Fruit fly (Drosophila melanogaster): Measurements from ENCODE around the gene eIF4E1.

Gene eIF4E1

DNA sequence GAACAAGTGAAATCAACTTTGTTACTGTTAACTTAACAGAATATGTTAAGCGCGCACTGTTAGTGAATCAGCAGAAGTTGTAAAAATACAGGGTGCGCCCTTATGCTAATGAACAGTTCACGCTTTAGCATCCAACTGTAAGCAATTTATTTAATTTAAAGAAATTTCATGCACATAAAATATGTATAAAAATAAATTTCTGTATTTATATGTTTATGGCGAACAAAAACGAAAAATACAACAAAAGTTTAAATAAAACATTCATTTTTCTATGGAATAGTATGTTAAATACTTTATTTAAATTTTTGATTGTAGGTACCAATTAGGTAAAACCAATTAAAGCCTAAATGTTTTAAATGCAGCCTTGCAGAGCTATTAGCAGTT is 22.3 kb upstream of the eIF4E1 start (continued):
- no peak for TF ChIP-seq ems (GFP tag; optimal IDR thresholded peaks at IDR 0.05)
- TF ChIP-seq disco-r (GFP tag; optimal IDR thresholded peaks at IDR 0.05), result no peak
- TF ChIP-seq btn (GFP tag; optimal IDR thresholded peaks at IDR 0.05), result no peak
- peak; percentile 52 for TF ChIP-seq Blimp-1 (GFP tag; optimal IDR thresholded peaks at IDR 0.05)
- peak; percentile 80 for TF ChIP-seq CG10366 (GFP tag; IDR thresholded peaks at IDR 0.05)
- no peak for TF ChIP-seq bowl (GFP tag; IDR thresholded peaks at IDR 0.05)
- peak; percentile 65 for TF ChIP-seq gem (tag; optimal IDR thresholded peaks at IDR 0.05)
- peak; percentile 17 for TF ChIP-seq CG4424 (GFP tag; optimal IDR thresholded peaks at IDR 0.05)
- peak; percentile 64 for TF ChIP-seq CG8924 (tag; optimal IDR thresholded peaks at IDR 0.05)
- 0 out of 2 replicates have a peak, but pooled peaks have one; percentile 7 for TF ChIP-seq ranshi (GFP tag; IDR thresholded peaks at IDR 0.05)
- no peak for TF ChIP-seq crol (GFP tag; IDR thresholded peaks at IDR 0.05)
- TF ChIP-seq Sox102F (GFP tag; optimal IDR thresholded peaks at IDR 0.05), result peak; percentile 26
- no peak for TF ChIP-seq hth (optimal IDR thresholded peaks at IDR 0.05)
- peak; percentile 12 for TF ChIP-seq CG12155 (GFP tag; optimal IDR thresholded peaks at IDR 0.05)
- no peak for TF ChIP-seq CG1024 (GFP tag; IDR thresholded peaks at IDR 0.05)
- no peak for TF ChIP-seq Dll (GFP tag; IDR thresholded peaks at IDR 0.05; ENCODE audit: partially characterized antibody)
- 0 out of 2 replicates have a peak, but pooled peaks have one; percentile 21 for TF ChIP-seq CG3847 (GFP tag; IDR thresholded peaks at IDR 0.05)
- TF ChIP-seq BtbVII (GFP tag; optimal IDR thresholded peaks at IDR 0.05), result peak; percentile 34
- TF ChIP-seq lbe (GFP tag; optimal IDR thresholded peaks at IDR 0.05), result peak; percentile 59
- no peak for TF ChIP-seq CG15073 (GFP tag; optimal IDR thresholded peaks at IDR 0.05)
- TF ChIP-seq bigmax (GFP tag; optimal IDR thresholded peaks at IDR 0.05), result no peak
- TF ChIP-seq Dek (tag; optimal IDR thresholded peaks at IDR 0.05), result no peak
- no peak for TF ChIP-seq Lim3 (GFP tag; IDR thresholded peaks at IDR 0.05)
- no peak for TF ChIP-seq mirr (GFP tag; optimal IDR thresholded peaks at IDR 0.05)
- TF ChIP-seq CG2875 (GFP tag; optimal IDR thresholded peaks at IDR 0.05), result no peak
- no peak for TF ChIP-seq ara (GFP tag; IDR thresholded peaks at IDR 0.05)
- TF ChIP-seq CG13624 (GFP tag; optimal IDR thresholded peaks at IDR 0.05), result no peak
- TF ChIP-seq tap (tag; optimal IDR thresholded peaks at IDR 0.05), result peak; percentile 61
- peak; percentile 23 for TF ChIP-seq kah (GFP tag; optimal IDR thresholded peaks at IDR 0.05)
- peak; percentile 10 for TF ChIP-seq NfI (GFP tag; optimal IDR thresholded peaks at IDR 0.05)
- TF ChIP-seq scrt (GFP tag; optimal IDR thresholded peaks at IDR 0.05), result peak; percentile 23
- no peak for TF ChIP-seq CG6654 (GFP tag; optimal IDR thresholded peaks at IDR 0.05)
- no peak for TF ChIP-seq HLH54F (GFP tag; optimal IDR thresholded peaks at IDR 0.05)
- TF ChIP-seq fru (optimal IDR thresholded peaks at IDR 0.05), result no peak
- TF ChIP-seq zen2 (GFP tag; IDR thresholded peaks at IDR 0.05; ENCODE audit: partially characterized antibody), result no peak
- no peak for TF ChIP-seq inv (GFP tag; IDR thresholded peaks at IDR 0.05; ENCODE audit: partially characterized antibody)
- TF ChIP-seq unpg (GFP tag; optimal IDR thresholded peaks at IDR 0.05), result peak; percentile 65
- peak; percentile 52 for TF ChIP-seq CG8388 (GFP tag; optimal IDR thresholded peaks at IDR 0.05)
- no peak for TF ChIP-seq CG34376 (GFP tag; optimal IDR thresholded peaks at IDR 0.05)
- no peak for TF ChIP-seq CG15696 (tag; optimal IDR thresholded peaks at IDR 0.05)
- TF ChIP-seq Dbx (GFP tag; IDR thresholded peaks at IDR 0.05), result peak; percentile 24; the same call in 1 of the 3 replicates
- TF ChIP-seq CG17361 (GFP tag; IDR thresholded peaks at IDR 0.05), result peak; percentile 47; the same call in 2 of the 3 replicates
- peak; percentile 39 for TF ChIP-seq stwl (tag; optimal IDR thresholded peaks at IDR 0.05)
- peak; percentile 20 for TF ChIP-seq CG13775 (GFP tag; optimal IDR thresholded peaks at IDR 0.05)
- TF ChIP-seq E2f1 (GFP tag; IDR thresholded peaks at IDR 0.05), result no peak
- no peak for TF ChIP-seq MBD-R2 (GFP tag; IDR thresholded peaks at IDR 0.05)
- no peak for TF ChIP-seq CG2202 (tag; optimal IDR thresholded peaks at IDR 0.05)
- TF ChIP-seq tx (GFP tag; optimal IDR thresholded peaks at IDR 0.05), result no peak
- TF ChIP-seq dmrt99B (tag; optimal IDR thresholded peaks at IDR 0.05), result peak; percentile 23
- TF ChIP-seq tll (GFP tag; optimal IDR thresholded peaks at IDR 0.05), result no peak
- no peak for TF ChIP-seq sim (GFP tag; IDR thresholded peaks at IDR 0.05)
